Worm (Caenorhabditis elegans) whole organism, early embryonic: Measurements from ENCODE around the gene K09H11.6.

Experiments
- B0310.2 ChIP-seq: sonication (generic microtip); optimal IDR thresholded peaks from 2 replicates; lab custom pipeline; 2016; ENCODE audit warnings: mild to moderate bottlenecking, missing genetic modification characterization, missing compliant biosample characterization
- F13C5.2 ChIP-seq: sonication (generic microtip); optimal IDR thresholded peaks from 2 replicates; lab custom pipeline; 2017; ENCODE audit warnings: mild to moderate bottlenecking, missing genetic modification characterization, inconsistent platforms, missing compliant biosample characterization
- ama-1 ChIP-seq: fragments of 150-350 bp; optimal IDR thresholded peaks from 2 replicates; lab custom pipeline; 2014
- ceh-36 ChIP-seq: sonication (generic microtip); optimal IDR thresholded peaks from 2 replicates; lab custom pipeline; 2016; ENCODE audit warnings: missing genetic modification characterization, inconsistent platforms, missing compliant biosample characterization
- flt-1 ChIP-seq: fragments of 200-800 bp; sonication (Bioruptor generic); IDR thresholded peaks from 2 replicates; pipeline ENCODE4 v1.3.6; 2022; ENCODE audit warnings: missing genetic modification characterization, missing compliant biosample characterization
- hmbx-1 ChIP-seq: sonication (generic microtip); optimal IDR thresholded peaks from 2 replicates; lab custom pipeline; 2016; ENCODE audit warnings: mild to moderate bottlenecking, missing genetic modification characterization, missing compliant biosample characterization
- hmg-4 ChIP-seq: fragments of 200-800 bp; sonication (Bioruptor generic); optimal IDR thresholded peaks from 2 replicates; lab custom pipeline; 2018; ENCODE audit warnings: mild to moderate bottlenecking, missing genetic modification characterization, missing compliant biosample characterization
- pes-1 ChIP-seq: fragments of 200-800 bp; sonication (Bioruptor generic); IDR thresholded peaks from 2 replicates; pipeline ENCODE4 v1.3.6; 2022; ENCODE audit warnings: missing genetic modification reagents, missing genetic modification characterization, missing compliant biosample characterization
- scrt-1 ChIP-seq: fragments of 200-800 bp; sonication (Bioruptor generic); IDR thresholded peaks from 2 replicates; pipeline ENCODE4 v1.3.6; 2022; ENCODE audit warnings: missing genetic modification characterization, missing compliant biosample characterization
- sea-1 ChIP-seq: fragments of 200-800 bp; sonication (Bioruptor generic); conservative IDR thresholded peaks from 2 replicates; pipeline ENCODE4 v1.3.6; 2022; ENCODE audit warnings: missing genetic modification characterization, missing compliant biosample characterization
- tbx-11 ChIP-seq: fragments of 200-800 bp; sonication (Bioruptor generic); IDR thresholded peaks from 2 replicates; pipeline ENCODE4 v1.3.6; 2022; ENCODE audit warnings: missing genetic modification characterization, missing compliant biosample characterization
- tbx-37 ChIP-seq: fragments of 200-800 bp; sonication (Bioruptor generic); conservative IDR thresholded peaks from 2 replicates; pipeline ENCODE4 v1.3.6; 2022; ENCODE audit warnings: missing genetic modification reagents, missing genetic modification characterization, missing compliant biosample characterization
- tra-4 ChIP-seq: sonication (generic microtip); optimal IDR thresholded peaks from 2 replicates; lab custom pipeline; 2017; ENCODE audit warnings: missing genetic modification characterization, missing compliant biosample characterization

DNA sequence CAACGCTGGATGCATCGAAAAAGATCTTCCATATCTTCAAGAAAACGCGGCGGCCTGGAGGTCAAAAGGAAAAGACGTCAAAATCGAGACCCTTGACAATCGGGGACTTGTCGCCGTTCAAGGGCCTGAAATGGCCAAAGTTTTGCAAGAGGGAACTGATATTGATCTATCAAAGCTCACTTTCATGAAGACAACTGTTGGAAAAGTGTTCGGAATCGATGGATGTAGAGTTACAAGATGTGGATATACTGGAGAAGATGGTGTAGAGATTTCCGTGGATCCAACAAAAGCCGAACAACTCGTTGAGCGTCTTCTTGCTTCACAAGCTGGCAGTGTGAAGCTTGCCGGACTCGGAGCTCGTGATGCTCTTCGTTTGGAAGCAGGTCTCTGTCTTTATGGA lies 22.5 kb downstream of the K09H11.6 start:
- TF ChIP-seq ceh-36 (tag; lab: Kevin White, UChicago) (no peak), flt-1 (GFP tag; lab: Robert Waterston, UW) (no peak), hmbx-1 (tag; lab: Kevin White, UChicago) (no peak), ama-1 (lab: Kevin White, UChicago) (no peak), sea-1 (no peak), B0310.2 (tag; lab: Kevin White, UChicago) (no peak), tbx-11 (no peak), F13C5.2 (tag; lab: Kevin White, UChicago) (no peak), scrt-1 (GFP tag; lab: Robert Waterston, UW) (no peak), pes-1 (GFP tag; lab: Robert Waterston, UW) (no peak), hmg-4 (GFP tag; lab: Kevin White, UChicago) (no peak), tra-4 (tag; lab: Kevin White, UChicago) (no peak), tbx-37 (GFP tag; lab: Robert Waterston, UW) (no peak)
